Fruit fly (Drosophila melanogaster) whole organism, embryonic: ENCODE data around the gene CG44158.

Source experiments
- Adf1 ChIP-seq: fragments of 200-800 bp; sonication (Bioruptor generic); IDR thresholded peaks from 2 replicates; pipeline ENCODE4 v1.3.6; 2022; ENCODE audit warnings: missing biosample characterization, missing genetic modification characterization
- CG10209 ChIP-seq: fragments of 200-800 bp; sonication (Bioruptor generic); optimal IDR thresholded peaks from 3 replicates; lab custom pipeline; 2017; ENCODE audit warnings: missing biosample characterization, mild to moderate bottlenecking, missing genetic modification characterization, missing genetic modification reagents
- CG1024 ChIP-seq: fragments of 200-800 bp; sonication (Bioruptor generic); IDR thresholded peaks from 2 replicates; pipeline ENCODE4 v1.3.6; 2022; ENCODE audit warnings: missing biosample characterization, missing genetic modification characterization
- CG10321 ChIP-seq: fragments of 200-800 bp; sonication (Bioruptor generic); IDR thresholded peaks from 2 replicates; pipeline ENCODE4 v1.3.6; 2022; ENCODE audit warnings: missing biosample characterization, missing genetic modification characterization
- CG10366 ChIP-seq: fragments of 200-800 bp; sonication (Bioruptor generic); IDR thresholded peaks from 2 replicates; pipeline ENCODE4 v1.3.6; 2022; ENCODE audit warnings: missing biosample characterization, missing genetic modification characterization
- CG11085 ChIP-seq: fragments of 200-800 bp; sonication (Bioruptor generic); IDR thresholded peaks from 2 replicates; pipeline ENCODE4 v1.3.6; 2022; ENCODE audit warnings: missing biosample characterization, missing genetic modification characterization
- CG14965 ChIP-seq: fragments of 200-800 bp; sonication (Bioruptor generic); optimal IDR thresholded peaks from 2 replicates; lab custom pipeline; 2016; ENCODE audit warnings: missing biosample characterization, missing genetic modification characterization, borderline replicate concordance
- CG15479 ChIP-seq: fragments of 200-800 bp; sonication (Bioruptor generic); optimal IDR thresholded peaks from 3 replicates; lab custom pipeline; 2019; ENCODE audit warnings: missing biosample characterization, mild to moderate bottlenecking, missing genetic modification characterization, moderate library complexity
- CG17802 ChIP-seq: fragments of 200-800 bp; sonication (Bioruptor generic); optimal IDR thresholded peaks from 2 replicates; lab custom pipeline; 2018; ENCODE audit warnings: missing biosample characterization, mild to moderate bottlenecking, missing genetic modification characterization, moderate library complexity
- CG18011 ChIP-seq: fragments of 200-800 bp; sonication (Bioruptor generic); optimal IDR thresholded peaks from 2 replicates; lab custom pipeline; 2017; ENCODE audit warnings: missing biosample characterization, missing genetic modification characterization, mild to moderate bottlenecking, moderate library complexity, missing genotype
- CG3407 ChIP-seq: fragments of 200-800 bp; sonication (Bioruptor generic); optimal IDR thresholded peaks from 2 replicates; lab custom pipeline; 2018; ENCODE audit warnings: missing biosample characterization, mild to moderate bottlenecking, missing genetic modification characterization
- CG4424 ChIP-seq: fragments of 200-800 bp; sonication (Bioruptor generic); optimal IDR thresholded peaks from 3 replicates; lab custom pipeline; 2016; ENCODE audit warnings: missing biosample characterization, missing genetic modification characterization
- CG7786 ChIP-seq: fragments of 200-800 bp; sonication (Bioruptor generic); optimal IDR thresholded peaks from 2 replicates; lab custom pipeline; 2016; ENCODE audit warnings: missing biosample characterization, missing genetic modification characterization
- CHES-1-like ChIP-seq: fragments of 200-800 bp; sonication (Bioruptor generic); optimal IDR thresholded peaks from 2 replicates; lab custom pipeline; 2016; ENCODE audit warnings: missing biosample characterization, missing genetic modification characterization
- Chrac-16 ChIP-seq: fragments of 200-800 bp; sonication (Bioruptor generic); optimal IDR thresholded peaks from 3 replicates; lab custom pipeline; 2016; ENCODE audit warnings: missing biosample characterization, missing genetic modification characterization
- CkIIα-i1 ChIP-seq: fragments of 200-800 bp; sonication (Bioruptor generic); IDR thresholded peaks from 2 replicates; pipeline ENCODE4 v1.3.6; 2022; ENCODE audit warnings: missing biosample characterization, missing genetic modification characterization
- Dip3 ChIP-seq: fragments of 200-800 bp; sonication (Bioruptor generic); optimal IDR thresholded peaks from 3 replicates; lab custom pipeline; 2016; ENCODE audit warnings: missing biosample characterization, missing genetic modification characterization
- Doc3 ChIP-seq: fragments of 200-800 bp; sonication (Bioruptor generic); IDR thresholded peaks from 3 replicates; pipeline ENCODE4 v1.3.6; 2022; ENCODE audit warnings: missing biosample characterization, missing genetic modification characterization; ENCODE audit not compliant: partially characterized antibody
- Dref ChIP-seq: fragments of 200-800 bp; sonication (Bioruptor generic); IDR thresholded peaks from 2 replicates; pipeline ENCODE4 v1.3.6; 2022; ENCODE audit warnings: missing biosample characterization, missing genetic modification characterization
- E2f1 ChIP-seq: fragments of 200-800 bp; sonication (Bioruptor generic); IDR thresholded peaks from 2 replicates; pipeline ENCODE4 v1.3.6; 2022; ENCODE audit warnings: missing biosample characterization, missing genetic modification characterization
- E2f2 ChIP-seq: fragments of 200-800 bp; sonication (Bioruptor generic); IDR thresholded peaks from 2 replicates; pipeline ENCODE4 v1.3.6; 2022; ENCODE audit warnings: missing biosample characterization, missing genetic modification characterization
- Elba2 ChIP-seq: fragments of 200-800 bp; sonication (Bioruptor generic); optimal IDR thresholded peaks from 3 replicates; lab custom pipeline; 2016; ENCODE audit warnings: missing biosample characterization, missing genetic modification characterization
- Gsc ChIP-seq: fragments of 200-800 bp; sonication (Bioruptor generic); IDR thresholded peaks from 2 replicates; pipeline ENCODE4 v1.3.6; 2022; ENCODE audit warnings: missing biosample characterization, missing genetic modification characterization
- Hr51 ChIP-seq, 2 experiments: fragments of 200-800 bp; sonication (Bioruptor generic); optimal IDR thresholded peaks; 2 replicates in 1 of 2; 3 replicates in 1 of 2; lab custom pipeline; 2016 to 2018; ENCODE audit warnings: missing biosample characterization in 2 of 2, missing genetic modification characterization in 2 of 2, mild to moderate bottlenecking in 1 of 2, moderate library complexity in 1 of 2
- Jarid2 ChIP-seq: fragments of 200-800 bp; sonication (Bioruptor generic); optimal IDR thresholded peaks from 3 replicates; lab custom pipeline; 2017; ENCODE audit warnings: mild to moderate bottlenecking, missing biosample characterization, missing genetic modification reagents, missing genetic modification characterization
- Lim3 ChIP-seq: fragments of 200-800 bp; sonication (Bioruptor generic); IDR thresholded peaks from 2 replicates; pipeline ENCODE4 v1.3.6; 2022; ENCODE audit warnings: missing biosample characterization, missing genetic modification characterization
- NK7.1 ChIP-seq: fragments of 200-800 bp; sonication (Bioruptor generic); optimal IDR thresholded peaks from 3 replicates; lab custom pipeline; 2016; ENCODE audit warnings: missing biosample characterization, missing genetic modification characterization
- Sin3A ChIP-seq: fragments of >200 bp; optimal IDR thresholded peaks from 2 replicates; lab custom pipeline; 2018
- Sry-β ChIP-seq: fragments of 200-800 bp; sonication (Bioruptor generic); optimal IDR thresholded peaks from 2 replicates; lab custom pipeline; 2018; ENCODE audit warnings: missing biosample characterization, mild to moderate bottlenecking, missing genetic modification characterization, moderate library complexity
- Xrp1 ChIP-seq: fragments of 200-800 bp; sonication (Bioruptor generic); IDR thresholded peaks from 2 replicates; pipeline ENCODE4 v1.3.6; 2022; ENCODE audit warnings: missing biosample characterization, missing genetic modification characterization
- az2 ChIP-seq: fragments of 200-800 bp; sonication (Bioruptor generic); optimal IDR thresholded peaks from 3 replicates; lab custom pipeline; 2016; ENCODE audit warnings: missing biosample characterization, missing genetic modification characterization
- bab2 ChIP-seq: fragments of 200-800 bp; sonication (Bioruptor generic); optimal IDR thresholded peaks from 2 replicates; lab custom pipeline; 2016; ENCODE audit warnings: missing biosample characterization, missing genetic modification characterization
- cg ChIP-seq: fragments of 200-800 bp; sonication (Bioruptor generic); optimal IDR thresholded peaks from 3 replicates; lab custom pipeline; 2019; ENCODE audit warnings: missing biosample characterization, mild to moderate bottlenecking, missing genetic modification characterization, moderate library complexity
- chif ChIP-seq, 2 experiments: fragments of 200-800 bp; sonication (Bioruptor generic); optimal IDR thresholded peaks; 3 replicates each; lab custom pipeline; 2016; ENCODE audit warnings: missing biosample characterization in 2 of 2, missing genetic modification characterization in 2 of 2
- disco-r ChIP-seq: fragments of 200-800 bp; sonication (Bioruptor generic); optimal IDR thresholded peaks from 2 replicates; lab custom pipeline; 2016; ENCODE audit warnings: missing biosample characterization, missing genetic modification characterization
- dm ChIP-seq: fragments of 200-800 bp; sonication (Bioruptor generic); optimal IDR thresholded peaks from 3 replicates; lab custom pipeline; 2016; ENCODE audit warnings: missing biosample characterization, missing genetic modification characterization
- dmrt11E ChIP-seq: fragments of 200-800 bp; sonication (Bioruptor generic); optimal IDR thresholded peaks from 3 replicates; lab custom pipeline; 2018; ENCODE audit warnings: missing biosample characterization, mild to moderate bottlenecking, missing genetic modification characterization, moderate library complexity
- esg ChIP-seq: fragments of 200-800 bp; sonication (Bioruptor generic); conservative IDR thresholded peaks from 2 replicates; pipeline ENCODE4 v1.3.6; 2022; ENCODE audit warnings: missing biosample characterization, missing genetic modification characterization
- fd96Cb ChIP-seq: fragments of 200-800 bp; sonication (Bioruptor generic); optimal IDR thresholded peaks from 2 replicates; lab custom pipeline; 2018; ENCODE audit warnings: missing biosample characterization, mild to moderate bottlenecking, missing genetic modification characterization, moderate library complexity
- gsb ChIP-seq: fragments of 200-800 bp; sonication (Bioruptor generic); IDR thresholded peaks from 2 replicates; pipeline ENCODE4 v1.3.6; 2022; ENCODE audit warnings: missing biosample characterization, missing genetic modification characterization
- gt ChIP-seq: fragments of 200-800 bp; sonication (Bioruptor generic); IDR thresholded peaks from 2 replicates; pipeline ENCODE4 v1.3.6; 2022; ENCODE audit warnings: missing biosample characterization, missing genetic modification characterization
- hkb ChIP-seq, 2 experiments: fragments of 200-800 bp in 1 of 2; fragments of >200 bp in 1 of 2; sonication (Bioruptor generic) in 1 of 2; IDR thresholded peaks in 1 of 2; optimal IDR thresholded peaks in 1 of 2; 2 replicates each; pipeline versions ENCODE4 v1.3.6 to Lab custom; 2017 to 2022; ENCODE audit warnings: missing biosample characterization in 1 of 2, missing genetic modification characterization in 1 of 2
- knrl ChIP-seq: fragments of 200-800 bp; sonication (Bioruptor generic); IDR thresholded peaks from 3 replicates; pipeline ENCODE4 v1.3.6; 2022; ENCODE audit warnings: missing biosample characterization, missing genetic modification characterization; ENCODE audit not compliant: partially characterized antibody
- repo ChIP-seq: fragments of 200-800 bp; sonication (Bioruptor generic); optimal IDR thresholded peaks from 2 replicates; lab custom pipeline; 2016; ENCODE audit warnings: missing biosample characterization, missing genetic modification characterization
- sens-2 ChIP-seq: fragments of 200-800 bp; sonication (Bioruptor generic); IDR thresholded peaks from 2 replicates; pipeline ENCODE4 v1.3.6; 2022; ENCODE audit warnings: missing biosample characterization, missing genetic modification characterization
- tin ChIP-seq: fragments of 200-800 bp; sonication (Bioruptor generic); optimal IDR thresholded peaks from 3 replicates; lab custom pipeline; 2016; ENCODE audit warnings: missing biosample characterization, missing genetic modification characterization
- twi ChIP-seq: fragments of 200-800 bp; optimal IDR thresholded peaks from 2 replicates; lab custom pipeline; 2019; ENCODE audit warnings: missing biosample characterization, mild to moderate bottlenecking, missing genetic modification characterization, moderate library complexity
- tx ChIP-seq: fragments of 200-800 bp; sonication (Bioruptor generic); optimal IDR thresholded peaks from 2 replicates; lab custom pipeline; 2016; ENCODE audit warnings: missing biosample characterization, missing genetic modification characterization
- z ChIP-seq: fragments of 200-800 bp; sonication (Bioruptor generic); IDR thresholded peaks from 3 replicates; pipeline ENCODE4 v1.3.6; 2022; ENCODE audit warnings: missing biosample characterization, missing genetic modification characterization
- zfh2 ChIP-seq: fragments of 200-800 bp; sonication (Bioruptor generic); optimal IDR thresholded peaks from 2 replicates; lab custom pipeline; 2016; ENCODE audit warnings: missing biosample characterization, missing genetic modification characterization

The CG44158 gene

dm6 chr3R:18164052-18164722 is 44.4 kb upstream of the CG44158 start, which contains the start of the genes CG7218 and Cbp20 (continued):
- TF ChIP-seq Jarid2, result peak; percentile 31
- no peak for TF ChIP-seq CG3407
- no peak for TF ChIP-seq CkIIα-i1 (GFP tag; lab: Robert Waterston, UW)
- TF ChIP-seq Lim3 (GFP tag; lab: Robert Waterston, UW), result no peak
- peak; percentile 57 for TF ChIP-seq twi (tag; lab: Kevin White, UChicago)
- peak; percentile 77 for TF ChIP-seq tin
- peak; percentile 48 for TF ChIP-seq CG7786
- TF ChIP-seq Dip3 (GFP tag; lab: Kevin White, UChicago), result peak; percentile 60
- TF ChIP-seq hkb (optimal IDR thresholded peaks at IDR 0.05; lab: Kevin White, UChicago), result no peak
- TF ChIP-seq hkb (GFP tag; IDR thresholded peaks at IDR 0.05; lab: Robert Waterston, UW), result peak; percentile 59
- TF ChIP-seq gsb, result no peak
- no peak for TF ChIP-seq repo (GFP tag; lab: Kevin White, UChicago)
- TF ChIP-seq Doc3 (GFP tag; lab: Robert Waterston, UW), result peak; percentile 88
- peak; percentile 62 for TF ChIP-seq Dref (GFP tag; lab: Robert Waterston, UW)
- TF ChIP-seq Sin3A (lab: Kevin White, UChicago), result peak; percentile 38
- peak; percentile 83 for TF ChIP-seq az2
- peak; percentile 48; the same call in 1 of the 2 replicates for TF ChIP-seq sens-2 (GFP tag; lab: Robert Waterston, UW)
- TF ChIP-seq CG15479 (GFP tag; lab: Kevin White, UChicago), result no peak
- TF ChIP-seq Hr51 (GFP tag; optimal IDR thresholded peaks at IDR 0.05; lab: Kevin White, UChicago), result peak; percentile 26 to 58
- TF ChIP-seq Adf1, result peak; percentile 95
- peak; percentile 46 for TF ChIP-seq bab2 (GFP tag; lab: Kevin White, UChicago)
- peak; percentile 54 for TF ChIP-seq CG10209 (GFP tag; lab: Kevin White, UChicago)
- TF ChIP-seq dmrt11E (tag; lab: Kevin White, UChicago), result peak; percentile 36
- TF ChIP-seq esg, result 0 out of 2 replicates have a peak, but pooled peaks have one; percentile 26
- peak; percentile 44; the same call in 1 of the 2 replicates for TF ChIP-seq E2f2 (GFP tag; lab: Robert Waterston, UW)
- TF ChIP-seq z (GFP tag; lab: Robert Waterston, UW), result no peak
- TF ChIP-seq NK7.1 (GFP tag; lab: Kevin White, UChicago), result no peak
- TF ChIP-seq Chrac-16 (GFP tag; lab: Kevin White, UChicago), result peak; percentile 73
- no peak for TF ChIP-seq gt
- peak; percentile 60; the same call in 1 of the 2 replicates for TF ChIP-seq CG11085
- TF ChIP-seq zfh2, result peak; percentile 70
- peak; percentile 25 for TF ChIP-seq Elba2 (GFP tag; lab: Kevin White, UChicago)
- peak; percentile 39 to 50 for TF ChIP-seq chif (GFP tag; optimal IDR thresholded peaks at IDR 0.05; lab: Kevin White, UChicago)
- peak; percentile 72 for TF ChIP-seq CHES-1-like
- TF ChIP-seq Xrp1 (GFP tag; lab: Robert Waterston, UW), result peak; percentile 76
- TF ChIP-seq CG4424, result peak; percentile 71
- TF ChIP-seq fd96Cb (tag; lab: Kevin White, UChicago), result peak; percentile 19
- peak; percentile 20 for TF ChIP-seq tx (GFP tag; lab: Kevin White, UChicago)
- TF ChIP-seq CG10321, result 0 out of 2 replicates have a peak, but pooled peaks have one; percentile 33
- peak; percentile 45 for TF ChIP-seq dm
- TF ChIP-seq CG1024 (GFP tag; lab: Robert Waterston, UW), result peak; percentile 56; the same call in 1 of the 2 replicates
- TF ChIP-seq CG10366 (GFP tag; lab: Robert Waterston, UW), result peak; percentile 52; the same call in 1 of the 2 replicates
- no peak for TF ChIP-seq Gsc
- peak; percentile 27 for TF ChIP-seq Sry-β (GFP tag; lab: Kevin White, UChicago)
- peak; percentile 41 for TF ChIP-seq CG18011 (GFP tag; lab: Kevin White, UChicago)
- TF ChIP-seq CG14965 (GFP tag; lab: Kevin White, UChicago), result no peak
- TF ChIP-seq disco-r, result no peak
- TF ChIP-seq CG17802 (tag; lab: Kevin White, UChicago), result no peak
- TF ChIP-seq cg (GFP tag; lab: Kevin White, UChicago), result no peak
- TF ChIP-seq E2f1 (GFP tag; lab: Robert Waterston, UW), result peak; percentile 76
- TF ChIP-seq knrl (GFP tag; lab: Robert Waterston, UW), result peak; percentile 88
